Fruit fly (Drosophila melanogaster) whole organism, wandering third instar larva: ENCODE measurements around the gene CG3176.

ENCODE experiments used
- Abd-B ChIP-seq: fragments of >200 bp; optimal IDR thresholded peaks from 2 replicates; lab custom pipeline; 2017; ENCODE audit warnings: missing biosample characterization, missing genetic modification characterization
- Dfd ChIP-seq: fragments of >200 bp; optimal IDR thresholded peaks from 2 replicates; lab custom pipeline; 2017; ENCODE audit warnings: missing biosample characterization, missing genetic modification characterization
- Dif ChIP-seq: fragments of 200-275, 200-300 bp; sonication (Bioruptor generic); optimal IDR thresholded peaks from 2 replicates; lab custom pipeline; 2018; ENCODE audit warnings: missing biosample characterization, missing genetic modification characterization; ENCODE audit not compliant: partially characterized antibody
- GATAd ChIP-seq: sonication (Bioruptor generic); optimal IDR thresholded peaks from 2 replicates; lab custom pipeline; 2016; ENCODE audit warnings: missing biosample characterization, missing genetic modification characterization
- Hr78 ChIP-seq: fragments of >200 bp; optimal IDR thresholded peaks from 2 replicates; lab custom pipeline; 2017; ENCODE audit warnings: missing biosample characterization, missing genetic modification characterization
- br ChIP-seq: fragments of 200-800 bp; sonication (Bioruptor generic); optimal IDR thresholded peaks from 2 replicates; lab custom pipeline; 2016; ENCODE audit warnings: missing biosample characterization, missing genetic modification characterization
- fru ChIP-seq: fragments of 200-800 bp; sonication (Bioruptor generic); optimal IDR thresholded peaks from 3 replicates; lab custom pipeline; 2016; ENCODE audit warnings: missing biosample characterization, mild to moderate bottlenecking, missing genetic modification characterization
- h ChIP-seq: fragments of 200-800 bp; sonication (Bioruptor generic); optimal IDR thresholded peaks from 3 replicates; lab custom pipeline; 2016; ENCODE audit warnings: missing biosample characterization, mild to moderate bottlenecking, missing genetic modification characterization
- usp ChIP-seq: fragments of >200 bp; optimal IDR thresholded peaks from 2 replicates; lab custom pipeline; 2017; ENCODE audit warnings: missing biosample characterization, missing genetic modification characterization

DNA sequence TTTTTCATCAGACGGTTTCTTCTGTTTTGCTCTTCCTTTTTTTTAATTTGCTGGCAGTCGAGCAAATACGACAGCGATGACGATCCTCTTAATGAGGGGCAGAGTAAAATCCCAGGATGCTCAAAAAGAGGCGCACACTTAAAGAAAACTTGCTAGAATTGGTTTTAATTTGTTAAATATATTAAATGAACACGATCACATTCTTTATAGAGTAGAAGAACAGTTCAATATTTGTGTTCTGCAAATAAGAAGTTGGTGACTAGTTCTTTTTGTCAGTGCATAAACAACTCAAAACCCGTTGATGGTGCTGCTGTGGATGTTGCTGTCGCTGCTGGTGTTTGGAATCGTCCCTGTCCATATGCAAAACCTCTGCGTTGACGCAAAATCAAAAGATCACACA lies 33.4 kb upstream of the CG3176 start:
- TF ChIP-seq h (GFP tag; lab: Kevin White, UChicago) (peak; percentile 88), Abd-B (GFP tag; lab: Kevin White, UChicago) (no peak), br (GFP tag; lab: Kevin White, UChicago) (peak; percentile 77), Dfd (GFP tag; lab: Kevin White, UChicago) (no peak), usp (GFP tag; lab: Kevin White, UChicago) (no peak), Hr78 (no peak), Dif (no peak), GATAd (GFP tag; lab: Kevin White, UChicago) (no peak), fru (peak; percentile 80)
